Fruit fly (Drosophila melanogaster): ENCODE data around the gene BOD1.
"Not testable (repeated sequence)": the region's sequence is repeated elsewhere in the genome, so short reads cannot be mapped to it uniquely, and the experiment has no call there.

Gene BOD1

dm6 chr3R:27959145-27959544, 21.1 kb downstream of the BOD1 start, which contains the start of the genes CG42487 and CG4884:
Gene CG42487 (minus strand): TSS chr3R:27959245.
Gene CG4884 (minus strand): TSS chr3R:27959245.
- TF ChIP-seq h, psq, insv (optimal IDR thresholded peaks at IDR 0.05): not testable (repeated sequence)

DNA sequence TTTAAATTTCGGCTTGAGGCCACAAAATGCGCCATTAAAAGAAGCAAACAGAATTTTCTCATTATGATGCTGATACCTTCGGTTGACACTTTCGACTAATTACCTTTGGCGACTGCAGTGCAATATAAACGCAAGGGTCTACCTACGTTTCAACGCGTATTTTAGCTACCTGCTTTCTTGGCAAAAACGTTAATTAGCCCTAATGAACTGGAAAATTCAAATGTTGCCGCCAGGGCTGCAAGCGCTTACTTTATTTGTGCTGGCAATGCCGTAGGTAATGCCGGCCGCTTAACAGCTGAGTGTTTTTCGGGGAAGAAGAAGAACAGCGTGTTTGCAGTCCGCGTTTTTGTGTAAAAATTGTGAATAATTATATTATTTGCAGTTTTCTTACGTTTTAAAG, 22.4 kb downstream of the BOD1 start, which contains the start of gene CG31253:
Gene CG31253 (minus strand): TSS at position 101 of the 400 bp plus-strand sequence.
- TF ChIP-seq Myc, insv, psq (optimal IDR thresholded peaks at IDR 0.05): not testable (repeated sequence)

dm6 chr3R:27963119-27963518, 25.1 kb downstream of the BOD1 start, which contains the start of the genes CG31131 and CG4849:
Gene CG31131 (minus strand): TSS chr3R:27963219.
Gene CG4849 (plus strand): TSS chr3R:27963415.
- not testable (repeated sequence) for TF ChIP-seq h, psq, Sin3A (optimal IDR thresholded peaks at IDR 0.05)

DNA sequence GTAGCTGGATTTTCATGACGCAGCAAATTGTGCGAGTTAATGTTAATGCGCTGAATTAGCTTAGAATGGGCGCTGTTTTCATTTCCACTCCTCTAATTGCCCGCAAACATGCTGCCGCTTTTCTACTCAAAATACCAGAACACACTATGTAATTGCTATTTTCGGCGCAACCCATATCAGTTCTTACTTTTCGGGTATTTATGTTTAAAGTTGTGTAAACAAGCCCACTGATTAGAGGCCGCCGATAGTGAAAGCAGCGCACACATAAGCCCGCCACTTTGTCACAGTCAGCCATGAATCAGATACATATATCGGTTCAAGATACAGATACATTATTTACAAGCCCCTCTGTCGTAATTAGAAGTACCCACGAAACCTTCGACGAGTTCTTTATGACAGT, 48.7 kb downstream of the BOD1 start:
- TF ChIP-seq insv (optimal IDR thresholded peaks at IDR 0.05): no peak
- no peak for TF ChIP-seq ttk (optimal IDR thresholded peaks at IDR 0.05)
- TF ChIP-seq h (optimal IDR thresholded peaks at IDR 0.05): no peak
- TF ChIP-seq Sin3A (optimal IDR thresholded peaks at IDR 0.05): no peak
- no peak for TF ChIP-seq Myc (optimal IDR thresholded peaks at IDR 0.05)
- no peak for TF ChIP-seq psq (optimal IDR thresholded peaks at IDR 0.05)

DNA sequence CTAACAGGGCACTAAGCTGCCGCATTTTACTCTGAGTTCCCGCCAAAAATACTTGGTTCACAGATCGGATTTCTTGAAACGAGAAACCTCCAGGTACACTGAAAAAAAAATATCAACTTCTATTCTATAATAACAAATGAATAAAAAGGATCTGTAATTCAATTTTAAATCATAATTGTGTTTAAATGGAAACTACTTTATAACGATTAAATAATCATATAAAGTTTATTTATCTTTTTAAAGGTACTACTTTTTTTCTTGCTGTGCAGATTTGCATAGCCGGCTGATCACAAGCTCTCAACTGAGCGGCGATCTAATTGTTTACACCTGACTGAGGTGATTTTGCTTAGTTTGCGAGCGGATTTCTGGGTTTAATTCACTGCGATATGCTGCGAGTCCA, 49.3 kb downstream of the BOD1 start:
- TF ChIP-seq Sin3A (optimal IDR thresholded peaks at IDR 0.05) (no peak), Myc (optimal IDR thresholded peaks at IDR 0.05) (no peak), psq (optimal IDR thresholded peaks at IDR 0.05) (no peak), ttk (optimal IDR thresholded peaks at IDR 0.05) (no peak), h (optimal IDR thresholded peaks at IDR 0.05) (no peak), insv (optimal IDR thresholded peaks at IDR 0.05) (no peak)

- no peak for TF ChIP-seq ttk (optimal IDR thresholded peaks at IDR 0.05)
- no peak for TF ChIP-seq h (optimal IDR thresholded peaks at IDR 0.05)
- no peak for TF ChIP-seq Myc (optimal IDR thresholded peaks at IDR 0.05)
- TF ChIP-seq psq (optimal IDR thresholded peaks at IDR 0.05): no peak
- no peak for TF ChIP-seq insv (optimal IDR thresholded peaks at IDR 0.05)
- TF ChIP-seq Sin3A (optimal IDR thresholded peaks at IDR 0.05): no peak
These were observed 49.7 kb downstream of the BOD1 start for dm6 chr3R:27987772-27988171.

DNA sequence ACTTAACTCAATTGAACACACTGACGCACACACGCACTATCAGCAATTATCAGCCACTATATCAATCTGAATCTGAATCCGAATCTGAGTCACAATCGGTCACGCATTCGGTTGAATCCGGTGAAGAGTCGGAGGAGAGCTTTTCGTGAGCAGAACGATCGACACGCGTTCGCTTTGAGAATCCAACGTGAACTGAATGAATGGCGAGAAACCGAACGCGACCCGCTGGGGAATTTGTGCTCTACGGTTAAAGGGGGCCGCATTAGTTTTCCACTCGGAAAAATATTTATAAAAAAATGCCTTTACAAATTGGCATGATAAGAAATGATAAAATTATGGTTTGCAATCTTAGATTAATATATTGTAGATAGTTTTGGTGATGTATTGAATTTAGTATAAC, 50.1 kb downstream of the BOD1 start, which contains the start of gene betaTub97EF:
Gene betaTub97EF (minus strand): TSS at position 196 of the 400 bp plus-strand sequence.
- TF ChIP-seq Myc (optimal IDR thresholded peaks at IDR 0.05) (no peak), ttk (optimal IDR thresholded peaks at IDR 0.05) (no peak), Sin3A (optimal IDR thresholded peaks at IDR 0.05) (no peak), insv (optimal IDR thresholded peaks at IDR 0.05) (no peak), h (optimal IDR thresholded peaks at IDR 0.05) (no peak), psq (optimal IDR thresholded peaks at IDR 0.05) (no peak)

- TF ChIP-seq ttk (optimal IDR thresholded peaks at IDR 0.05) (no peak), Myc (optimal IDR thresholded peaks at IDR 0.05) (no peak), Sin3A (optimal IDR thresholded peaks at IDR 0.05) (no peak), insv (optimal IDR thresholded peaks at IDR 0.05) (no peak), h (optimal IDR thresholded peaks at IDR 0.05) (no peak), psq (optimal IDR thresholded peaks at IDR 0.05) (no peak)
These were observed 50.8 kb downstream of the BOD1 start for dm6 chr3R:27988647-27989430.

- TF ChIP-seq psq (optimal IDR thresholded peaks at IDR 0.05): no peak
- no peak for TF ChIP-seq Sin3A (optimal IDR thresholded peaks at IDR 0.05)
- no peak for TF ChIP-seq h (optimal IDR thresholded peaks at IDR 0.05)
- TF ChIP-seq insv (optimal IDR thresholded peaks at IDR 0.05): no peak
- no peak for TF ChIP-seq ttk (optimal IDR thresholded peaks at IDR 0.05)
- TF ChIP-seq Myc (optimal IDR thresholded peaks at IDR 0.05): no peak
These were observed 52.6 kb downstream of the BOD1 start, which contains the start of gene CG4815 for dm6 chr3R:27990651-27991050. Gene CG4815 (minus strand): TSS chr3R:27990751.

Data from Kc167 (cell line).